Fruit fly (Drosophila melanogaster) whole organism, prepupa: ENCODE data around the gene Cyp308a1.

Experiments
- Blimp-1 ChIP-seq: fragments of 200-800 bp; sonication (Bioruptor generic); optimal IDR thresholded peaks from 3 replicates; lab custom pipeline; 2017; ENCODE audit warnings: missing biosample characterization, missing genetic modification characterization, mild to moderate bottlenecking, moderate library complexity, missing genetic modification reagents
- CG10669 ChIP-seq: fragments of 200-800 bp; sonication (Bioruptor generic); optimal IDR thresholded peaks from 3 replicates; lab custom pipeline; 2018; ENCODE audit warnings: missing biosample characterization, mild to moderate bottlenecking, missing genetic modification characterization, moderate library complexity
- CG11294 ChIP-seq: fragments of 200-800 bp; sonication (Bioruptor generic); IDR thresholded peaks from 2 replicates; pipeline ENCODE4 v1.3.6; 2022; ENCODE audit warnings: missing biosample characterization, missing genetic modification characterization
- CG11762 ChIP-seq: fragments of 200-800 bp; sonication (Bioruptor generic); optimal IDR thresholded peaks from 3 replicates; lab custom pipeline; 2016; ENCODE audit warnings: missing biosample characterization, missing genetic modification characterization; ENCODE audit not compliant: insufficient read depth
- CG15336 ChIP-seq: fragments of 200-800 bp; sonication (Bioruptor generic); IDR thresholded peaks from 2 replicates; pipeline ENCODE4 v1.3.6; 2022; ENCODE audit warnings: missing biosample characterization, missing genetic modification characterization
- CG1621 ChIP-seq: fragments of 200-800 bp; sonication (Bioruptor generic); optimal IDR thresholded peaks from 3 replicates; lab custom pipeline; 2018; ENCODE audit warnings: missing biosample characterization, mild to moderate bottlenecking, missing genetic modification characterization
- CG16779 ChIP-seq: fragments of 200-800 bp; sonication (Bioruptor generic); optimal IDR thresholded peaks from 3 replicates; lab custom pipeline; 2017; ENCODE audit warnings: missing biosample characterization, mild to moderate bottlenecking, missing genetic modification characterization
- CG3032 ChIP-seq: fragments of 200-800 bp; optimal IDR thresholded peaks from 2 replicates; lab custom pipeline; 2019; ENCODE audit warnings: missing biosample characterization, mild to moderate bottlenecking, missing genetic modification characterization, moderate library complexity
- CG31627 ChIP-seq: fragments of 200-800 bp; sonication (Bioruptor generic); optimal IDR thresholded peaks from 3 replicates; lab custom pipeline; 2016; ENCODE audit warnings: missing biosample characterization, missing genetic modification characterization
- CG32006 ChIP-seq: fragments of 200-800 bp; sonication (Bioruptor generic); optimal IDR thresholded peaks from 3 replicates; lab custom pipeline; 2017; ENCODE audit warnings: missing biosample characterization, mild to moderate bottlenecking, missing genetic modification characterization
- CG34406 ChIP-seq: fragments of 200-800 bp; sonication (Bioruptor generic); optimal IDR thresholded peaks from 3 replicates; lab custom pipeline; 2016; ENCODE audit warnings: missing biosample characterization, missing genetic modification characterization
- CG3919 ChIP-seq: fragments of 200-800 bp; sonication (Bioruptor generic); optimal IDR thresholded peaks from 3 replicates; lab custom pipeline; 2016; ENCODE audit warnings: missing biosample characterization, missing genetic modification characterization
- CG4318 ChIP-seq: fragments of 200-800 bp; sonication (Bioruptor generic); optimal IDR thresholded peaks from 3 replicates; lab custom pipeline; 2017; ENCODE audit warnings: missing biosample characterization, mild to moderate bottlenecking, missing genetic modification characterization
- CG6163 ChIP-seq: fragments of 200-800 bp; sonication (Bioruptor generic); IDR thresholded peaks from 3 replicates; pipeline ENCODE4 v1.3.6; 2022; ENCODE audit warnings: missing biosample characterization, missing genetic modification characterization
- CG6276 ChIP-seq: fragments of 200-800 bp; sonication (Bioruptor generic); optimal IDR thresholded peaks from 2 replicates; lab custom pipeline; 2017; ENCODE audit warnings: missing biosample characterization, mild to moderate bottlenecking, missing genetic modification characterization
- CG6792 ChIP-seq: fragments of 200-800 bp; sonication (Bioruptor generic); optimal IDR thresholded peaks from 3 replicates; lab custom pipeline; 2016; ENCODE audit warnings: missing biosample characterization, missing genetic modification characterization
- CG6808 ChIP-seq: fragments of 200-800 bp; sonication (Bioruptor generic); optimal IDR thresholded peaks from 3 replicates; lab custom pipeline; 2017; ENCODE audit warnings: missing biosample characterization, missing genetic modification characterization, mild to moderate bottlenecking, moderate library complexity, missing genetic modification reagents
- CG6854 ChIP-seq: fragments of 200-800 bp; sonication (Bioruptor generic); optimal IDR thresholded peaks from 2 replicates; lab custom pipeline; 2017; ENCODE audit warnings: missing biosample characterization, mild to moderate bottlenecking, missing genetic modification characterization
- CG7368 ChIP-seq: fragments of 200-800 bp; sonication (Bioruptor generic); optimal IDR thresholded peaks from 3 replicates; lab custom pipeline; 2016; ENCODE audit warnings: missing biosample characterization, missing genetic modification characterization
- CG8119 ChIP-seq: fragments of 200-800 bp; sonication (Bioruptor generic); IDR thresholded peaks from 3 replicates; pipeline ENCODE4 v1.3.6; 2022; ENCODE audit warnings: missing biosample characterization, missing genetic modification characterization
- CG8319 ChIP-seq: fragments of 200-800 bp; sonication (Bioruptor generic); optimal IDR thresholded peaks from 3 replicates; lab custom pipeline; 2016; ENCODE audit warnings: missing biosample characterization, missing genetic modification characterization
- CG8632 ChIP-seq: fragments of 200-800 bp; sonication (Bioruptor generic); optimal IDR thresholded peaks from 3 replicates; lab custom pipeline; 2016; ENCODE audit warnings: missing biosample characterization, missing genetic modification characterization
- Eip75B ChIP-seq: fragments of 200-800 bp; sonication (Bioruptor generic); optimal IDR thresholded peaks from 3 replicates; lab custom pipeline; 2016; ENCODE audit warnings: missing biosample characterization, missing genetic modification characterization
- Eip78C ChIP-seq: fragments of 200-800 bp; sonication (Bioruptor generic); peaks from one replicate; lab custom pipeline; 2016; ENCODE audit warnings: missing biosample characterization, missing genetic modification characterization
- Eip93F ChIP-seq: fragments of 200-800 bp; sonication (Bioruptor generic); optimal IDR thresholded peaks from 2 replicates; lab custom pipeline; 2016; ENCODE audit warnings: missing biosample characterization, mild to moderate bottlenecking, missing genetic modification characterization
- Ets21C ChIP-seq: fragments of 200-800 bp; sonication (Bioruptor generic); optimal IDR thresholded peaks from 3 replicates; lab custom pipeline; 2016; ENCODE audit warnings: missing biosample characterization, missing genetic modification characterization
- Gug ChIP-seq: fragments of 200-800 bp; sonication (Bioruptor generic); IDR thresholded peaks from 2 replicates; pipeline ENCODE4 v1.3.6; 2022; ENCODE audit warnings: missing biosample characterization, missing genetic modification characterization
- Hr38 ChIP-seq: sonication (Bioruptor generic); optimal IDR thresholded peaks from 2 replicates; lab custom pipeline; 2016; ENCODE audit warnings: missing biosample characterization, missing genetic modification characterization
- Hr39 ChIP-seq: fragments of 200-800 bp; sonication (Bioruptor generic); optimal IDR thresholded peaks from 2 replicates; lab custom pipeline; 2016; ENCODE audit warnings: missing biosample characterization, missing genetic modification characterization
- Hr4 ChIP-seq: fragments of 200-800 bp; sonication (Bioruptor generic); optimal IDR thresholded peaks from 3 replicates; lab custom pipeline; 2016; ENCODE audit warnings: missing biosample characterization, missing genetic modification characterization
- Lpt ChIP-seq: fragments of 200-800 bp; sonication (Bioruptor generic); optimal IDR thresholded peaks from 3 replicates; lab custom pipeline; 2016; ENCODE audit warnings: missing biosample characterization, missing genetic modification characterization
- OdsH ChIP-seq: fragments of 200-800 bp; sonication (Bioruptor generic); optimal IDR thresholded peaks from 3 replicates; lab custom pipeline; 2016; ENCODE audit warnings: missing biosample characterization, missing genetic modification characterization
- Smox ChIP-seq: fragments of 200-800 bp; sonication (Bioruptor generic); optimal IDR thresholded peaks from 3 replicates; lab custom pipeline; 2016; ENCODE audit warnings: missing biosample characterization, missing genetic modification characterization
- Sox102F ChIP-seq: fragments of 200-800 bp; sonication (Bioruptor generic); optimal IDR thresholded peaks from 2 replicates; lab custom pipeline; 2016; ENCODE audit warnings: missing biosample characterization, mild to moderate bottlenecking, missing genetic modification characterization
- Sox14 ChIP-seq: fragments of 200-800 bp; sonication (Bioruptor generic); optimal IDR thresholded peaks from 3 replicates; lab custom pipeline; 2016; ENCODE audit warnings: missing biosample characterization, missing genetic modification characterization
- Sox15 ChIP-seq: fragments of 200-800 bp; sonication (Bioruptor generic); optimal IDR thresholded peaks from 3 replicates; lab custom pipeline; 2016; ENCODE audit warnings: missing biosample characterization, missing genetic modification characterization
- achi ChIP-seq: fragments of 200-800 bp; sonication (Bioruptor generic); optimal IDR thresholded peaks from 3 replicates; lab custom pipeline; 2016; ENCODE audit warnings: missing biosample characterization, missing genetic modification characterization
- acj6 ChIP-seq: fragments of 200-800 bp; sonication (Bioruptor generic); optimal IDR thresholded peaks from 3 replicates; lab custom pipeline; 2016; ENCODE audit warnings: missing biosample characterization, missing genetic modification characterization
- cyc ChIP-seq: fragments of 200-800 bp; sonication (Bioruptor generic); optimal IDR thresholded peaks from 3 replicates; lab custom pipeline; 2016; ENCODE audit warnings: missing biosample characterization, missing genetic modification characterization
- dac ChIP-seq: fragments of 200-800 bp; sonication (Bioruptor generic); optimal IDR thresholded peaks from 2 replicates; lab custom pipeline; 2017; ENCODE audit warnings: missing biosample characterization, mild to moderate bottlenecking, missing genetic modification characterization
- eg ChIP-seq: fragments of 200-800 bp; sonication (Bioruptor generic); IDR thresholded peaks from 3 replicates; pipeline ENCODE4 v1.3.6; 2022; ENCODE audit warnings: missing biosample characterization, missing genetic modification characterization
- fd59A ChIP-seq: fragments of 200-800 bp; sonication (Bioruptor generic); optimal IDR thresholded peaks from 2 replicates; lab custom pipeline; 2017; ENCODE audit warnings: missing biosample characterization, mild to moderate bottlenecking, missing genetic modification characterization, missing genetic modification reagents
- fd85E ChIP-seq: fragments of 200-800 bp; sonication (Bioruptor generic); optimal IDR thresholded peaks from 3 replicates; lab custom pipeline; 2016; ENCODE audit warnings: missing biosample characterization, missing genetic modification characterization
- fkh ChIP-seq: fragments of 200-800 bp; sonication (Bioruptor generic); optimal IDR thresholded peaks from 3 replicates; lab custom pipeline; 2017; ENCODE audit warnings: missing biosample characterization, mild to moderate bottlenecking, missing genetic modification characterization, moderate library complexity
- lz ChIP-seq: fragments of 200-800 bp; sonication (Bioruptor generic); optimal IDR thresholded peaks from 3 replicates; lab custom pipeline; 2016; ENCODE audit warnings: missing biosample characterization, missing genetic modification characterization
- salr ChIP-seq, 2 experiments: fragments of 200-800 bp; sonication (Bioruptor generic); optimal IDR thresholded peaks; 3 replicates each; lab custom pipeline; 2016 to 2018; ENCODE audit warnings: missing biosample characterization in 2 of 2, missing genetic modification characterization in 2 of 2, mild to moderate bottlenecking in 1 of 2
- spab ChIP-seq: fragments of 200-800 bp; sonication (Bioruptor generic); optimal IDR thresholded peaks from 2 replicates; lab custom pipeline; 2017; ENCODE audit warnings: missing biosample characterization, mild to moderate bottlenecking, missing genetic modification characterization, missing genetic modification reagents
- ss ChIP-seq, 2 experiments: fragments of 200-800 bp; sonication (Bioruptor generic); optimal IDR thresholded peaks; 2 replicates in 1 of 2; 3 replicates in 1 of 2; lab custom pipeline; 2017 to 2018; ENCODE audit warnings: mild to moderate bottlenecking in 2 of 2, missing biosample characterization in 2 of 2, missing genetic modification characterization in 2 of 2, moderate library complexity in 1 of 2
- svp ChIP-seq: fragments of 200-800 bp; sonication (Bioruptor generic); peaks from one replicate; lab custom pipeline; 2016; ENCODE audit warnings: missing biosample characterization, missing genetic modification characterization
- vri ChIP-seq: fragments of 200-800 bp; sonication (Bioruptor generic); optimal IDR thresholded peaks from 3 replicates; lab custom pipeline; 2016; ENCODE audit warnings: missing biosample characterization, mild to moderate bottlenecking, missing genetic modification characterization

Gene Cyp308a1

DNA sequence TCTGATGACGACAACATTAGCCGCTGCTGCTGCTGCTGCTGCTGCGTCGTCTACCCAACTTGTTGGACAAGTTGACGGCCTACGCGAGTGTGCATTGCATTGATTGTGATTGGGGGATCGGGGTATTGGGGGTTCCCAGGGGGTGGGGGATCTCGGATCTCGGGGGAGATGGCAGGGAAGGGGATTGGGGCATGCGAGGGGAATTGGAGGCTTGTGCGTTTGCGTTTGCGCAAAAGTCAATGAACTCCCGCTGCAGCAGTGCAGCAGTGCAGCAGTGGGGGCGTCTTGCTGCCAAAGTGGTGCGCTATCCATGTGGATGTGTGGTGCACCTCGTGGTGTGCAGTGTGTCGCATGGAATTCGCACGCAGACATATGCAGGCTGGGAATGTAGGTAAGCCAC lies 32.9 kb upstream of the Cyp308a1 start:
- TF ChIP-seq CG31627 (no peak), Lpt (GFP tag; lab: Kevin White, UChicago) (peak; percentile 20), eg (GFP tag; lab: Robert Waterston, UW) (0 out of 3 replicates have a peak, but pooled peaks have one; percentile 17), CG6276 (no peak), CG6163 (GFP tag; lab: Robert Waterston, UW) (no peak; the same call in 2 of the 3 replicates), Hr39 (GFP tag; lab: Kevin White, UChicago) (no peak)

DNA sequence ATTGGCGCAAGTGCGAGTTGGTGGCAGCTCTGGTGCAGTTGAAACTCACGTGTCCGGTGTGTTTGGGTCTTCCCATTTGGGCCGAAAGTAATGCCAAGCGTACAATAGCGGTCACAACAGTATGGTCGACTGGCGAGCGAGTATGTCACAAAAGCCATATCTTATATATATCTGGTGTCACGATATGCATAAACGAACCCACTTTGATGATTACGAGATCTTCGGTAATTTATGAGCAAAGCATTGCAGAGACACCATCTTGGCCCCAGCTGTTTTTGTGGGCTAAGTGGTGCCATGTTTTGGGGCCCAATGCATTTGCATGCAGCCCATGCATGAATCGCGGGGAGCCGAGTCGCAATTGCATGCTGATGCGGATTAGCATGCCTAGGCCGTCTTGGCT lies 30.8 kb upstream of the Cyp308a1 start:
- TF ChIP-seq fd59A (GFP tag; lab: Kevin White, UChicago), result no peak
- TF ChIP-seq spab, result no peak
- peak; percentile 45 for TF ChIP-seq achi (GFP tag; lab: Kevin White, UChicago)
- TF ChIP-seq Lpt (GFP tag; lab: Kevin White, UChicago), result no peak
- TF ChIP-seq CG34406 (GFP tag; lab: Kevin White, UChicago), result peak; percentile 15
- TF ChIP-seq svp (GFP tag; lab: Kevin White, UChicago), result peak; percentile 48
- TF ChIP-seq fkh (GFP tag; lab: Kevin White, UChicago), result no peak
- TF ChIP-seq CG6276, result peak; percentile 31
- no peak for TF ChIP-seq vri (GFP tag; lab: Kevin White, UChicago)
- peak; percentile 51 for TF ChIP-seq Hr4 (GFP tag; lab: Kevin White, UChicago)
- peak; percentile 80 for TF ChIP-seq eg (GFP tag; lab: Robert Waterston, UW)
- TF ChIP-seq CG32006 (GFP tag; lab: Kevin White, UChicago), result peak; percentile 55
- no peak for TF ChIP-seq Eip93F (GFP tag; lab: Kevin White, UChicago)
- TF ChIP-seq Sox14 (GFP tag; lab: Kevin White, UChicago), result peak; percentile 25
- peak; percentile 37 for TF ChIP-seq CG6792 (GFP tag; lab: Kevin White, UChicago)
- TF ChIP-seq CG8319 (GFP tag; lab: Kevin White, UChicago), result peak; percentile 2
- no peak for TF ChIP-seq Hr39 (GFP tag; lab: Kevin White, UChicago)
- TF ChIP-seq CG10669, result no peak
- peak; percentile 9 for TF ChIP-seq CG31627
- TF ChIP-seq Smox, result peak; percentile 10
- TF ChIP-seq CG6163 (GFP tag; lab: Robert Waterston, UW), result peak; percentile 71
- peak; percentile 7 for TF ChIP-seq Sox102F (GFP tag; lab: Kevin White, UChicago)
- TF ChIP-seq OdsH (GFP tag; lab: Kevin White, UChicago), result peak; percentile 36
- TF ChIP-seq dac (GFP tag; lab: Kevin White, UChicago), result peak; percentile 4
- TF ChIP-seq CG11294 (GFP tag; lab: Robert Waterston, UW), result no peak
- TF ChIP-seq CG4318, result peak; percentile 32
- peak; percentile 34 for TF ChIP-seq acj6 (GFP tag; lab: Kevin White, UChicago)
- TF ChIP-seq salr (GFP tag; optimal IDR thresholded peaks at IDR 0.05; lab: Kevin White, UChicago), result no peak
- TF ChIP-seq lz, result no peak
- no peak for TF ChIP-seq Sox15 (GFP tag; lab: Kevin White, UChicago)
- TF ChIP-seq CG16779 (tag; lab: Kevin White, UChicago), result no peak
- TF ChIP-seq Gug, result no peak
- no peak for TF ChIP-seq CG11762 (GFP tag; lab: Kevin White, UChicago)
- TF ChIP-seq Eip75B, result peak; percentile 19
- TF ChIP-seq CG7368 (GFP tag; lab: Kevin White, UChicago), result no peak
- peak; percentile 47 for TF ChIP-seq CG3919
- TF ChIP-seq CG1621 (tag; lab: Kevin White, UChicago), result no peak
- no peak for TF ChIP-seq fd85E (GFP tag; lab: Kevin White, UChicago)
- TF ChIP-seq CG3032, result no peak
- no peak for TF ChIP-seq CG8632 (GFP tag; lab: Kevin White, UChicago)
- no peak for TF ChIP-seq CG6808
- peak in 1 of 2 experiments; percentile 15 for TF ChIP-seq ss (GFP tag; optimal IDR thresholded peaks at IDR 0.05; lab: Kevin White, UChicago)
- peak; percentile 47; the same call in 1 of the 3 replicates for TF ChIP-seq CG8119
- no peak for TF ChIP-seq CG6854 (GFP tag; lab: Kevin White, UChicago)
- peak; percentile 21 for TF ChIP-seq cyc (GFP tag; lab: Kevin White, UChicago)
- peak; percentile 69 for TF ChIP-seq CG15336
- TF ChIP-seq Eip78C (GFP tag; lab: Kevin White, UChicago), result peak; percentile 73
- TF ChIP-seq Hr38 (GFP tag; lab: Kevin White, UChicago), result no peak
- no peak for TF ChIP-seq Ets21C (GFP tag; lab: Kevin White, UChicago)
- TF ChIP-seq Blimp-1 (GFP tag; lab: Kevin White, UChicago), result no peak
